Worm (Caenorhabditis elegans): ENCODE results near the gene T16A9.5.

DNA sequence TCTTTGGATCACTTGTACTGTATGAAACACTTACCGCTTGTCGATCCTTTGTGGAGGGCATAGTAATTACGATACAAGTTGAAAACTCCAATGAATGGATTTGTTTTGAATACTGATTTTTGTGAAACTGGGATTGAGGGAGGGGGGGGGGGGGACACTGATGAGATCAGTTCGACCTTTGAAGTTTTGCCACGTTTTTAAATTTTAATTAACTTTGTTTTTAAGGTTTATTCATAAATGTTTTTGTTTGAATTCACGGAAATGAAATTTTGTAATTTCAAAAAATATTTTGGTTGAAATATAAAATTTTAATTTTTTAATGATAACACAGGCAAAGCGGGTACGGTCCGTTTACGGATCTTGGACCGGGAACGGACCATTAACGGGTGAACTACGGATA lies 20.9 kb upstream of the T16A9.5 start, which contains the start of gene ent-3:
- TF ChIP-seq snpc-4 (tag; optimal IDR thresholded peaks at IDR 0.05) (no peak), ama-1 (optimal IDR thresholded peaks at IDR 0.05) (no peak), peb-1 (tag; optimal IDR thresholded peaks at IDR 0.05) (no peak), nhr-25 (tag; optimal IDR thresholded peaks at IDR 0.05) (no peak), ceh-82 (tag; optimal IDR thresholded peaks at IDR 0.05) (no peak), nhr-23 (tag; optimal IDR thresholded peaks at IDR 0.05) (no peak), sma-3 (GFP tag; optimal IDR thresholded peaks at IDR 0.05) (no peak), blmp-1 (tag; optimal IDR thresholded peaks at IDR 0.05; ENCODE audit: insufficient read depth) (no peak), nhr-12 (tag; optimal IDR thresholded peaks at IDR 0.05) (no peak), Y55F3AM.14 (GFP tag; optimal IDR thresholded peaks at IDR 0.05) (no peak), aly-2 (tag; optimal IDR thresholded peaks at IDR 0.05) (no peak), crh-2 (tag; optimal IDR thresholded peaks at IDR 0.05) (no peak)

Measured in whole organism, L2 larva.